Fruit fly (Drosophila melanogaster): Measurements from ENCODE around the gene CG17681.

Gene CG17681

dm6 chr2L:18145253-18145652, 7.7 kb upstream of the CG17681 start (continued):
- TF ChIP-seq CG1602 (GFP tag; optimal IDR thresholded peaks at IDR 0.05): peak; percentile 89
- peak; percentile 80 for TF ChIP-seq onecut (GFP tag; IDR thresholded peaks at IDR 0.05)
- peak; percentile 87 for TF ChIP-seq row (GFP tag; IDR thresholded peaks at IDR 0.05)
- no peak for TF ChIP-seq CG34376 (GFP tag; optimal IDR thresholded peaks at IDR 0.05)
- TF ChIP-seq CG14050 (GFP tag; IDR thresholded peaks at IDR 0.05): peak; percentile 63
- no peak for TF ChIP-seq abd-A (tag; optimal IDR thresholded peaks at IDR 0.05)
- peak; percentile 81 for TF ChIP-seq CG11695 (GFP tag; IDR thresholded peaks at IDR 0.05)
- peak; percentile 62 for TF ChIP-seq ttk (GFP tag; IDR thresholded peaks at IDR 0.05)
- TF ChIP-seq otp (GFP tag; IDR thresholded peaks at IDR 0.05): peak; percentile 93
- peak; percentile 46 for TF ChIP-seq wek (GFP tag; optimal IDR thresholded peaks at IDR 0.05)
- no peak for TF ChIP-seq Hand (GFP tag; optimal IDR thresholded peaks at IDR 0.05)
- TF ChIP-seq h (optimal IDR thresholded peaks at IDR 0.05): no peak
- peak; percentile 65 for TF ChIP-seq Sox100B (GFP tag; optimal IDR thresholded peaks at IDR 0.05)
- no peak for TF ChIP-seq vnd (GFP tag; IDR thresholded peaks at IDR 0.05; ENCODE audit: partially characterized antibody)
- TF ChIP-seq CG12744 (GFP tag; optimal IDR thresholded peaks at IDR 0.05): peak; percentile 80
- TF ChIP-seq Adf1 (GFP tag; IDR thresholded peaks at IDR 0.05): peak; percentile 12; the same call in 1 of the 2 replicates
- peak; percentile 81 for TF ChIP-seq CG2875 (GFP tag; optimal IDR thresholded peaks at IDR 0.05)
- TF ChIP-seq CG17359 (tag; optimal IDR thresholded peaks at IDR 0.05): peak; percentile 76
- TF ChIP-seq peb (GFP tag; IDR thresholded peaks at IDR 0.05): peak; percentile 82
- peak; percentile 71 for TF ChIP-seq CG13424 (tag; optimal IDR thresholded peaks at IDR 0.05)
- no peak for TF ChIP-seq CG1832 (GFP tag; optimal IDR thresholded peaks at IDR 0.05)
- TF ChIP-seq aop (GFP tag; IDR thresholded peaks at IDR 0.05): peak; percentile 52; the same call in 1 of the 2 replicates
- TF ChIP-seq shn (GFP tag; optimal IDR thresholded peaks at IDR 0.05): peak; percentile 79
- TF ChIP-seq cg (GFP tag; optimal IDR thresholded peaks at IDR 0.05): no peak
- peak; percentile 76 for TF ChIP-seq fu2 (GFP tag; optimal IDR thresholded peaks at IDR 0.05)
- no peak for TF ChIP-seq Lim3 (GFP tag; IDR thresholded peaks at IDR 0.05)
- peak; percentile 50 for TF ChIP-seq Sry-δ (GFP tag; optimal IDR thresholded peaks at IDR 0.05)
- peak; percentile 94 for TF ChIP-seq CG8765 (GFP tag; IDR thresholded peaks at IDR 0.05)
- TF ChIP-seq CG7963 (GFP tag; IDR thresholded peaks at IDR 0.05; ENCODE audit: partially characterized antibody): no peak
- TF ChIP-seq CG10366 (GFP tag; IDR thresholded peaks at IDR 0.05): peak; percentile 81

dm6 chr2L:18145826-18146225, 7.1 kb upstream of the CG17681 start:
- peak; percentile 57 for TF ChIP-seq vvl (GFP tag; IDR thresholded peaks at IDR 0.05)
- 0 out of 2 replicates have a peak, but pooled peaks have one; percentile 14 for TF ChIP-seq sens-2 (GFP tag; IDR thresholded peaks at IDR 0.05)
- no peak for TF ChIP-seq CG6175 (GFP tag; IDR thresholded peaks at IDR 0.05)

- TF ChIP-seq CG2202 (tag; optimal IDR thresholded peaks at IDR 0.05) (no peak), gcm (GFP tag; optimal IDR thresholded peaks at IDR 0.05) (no peak), CG14441 (GFP tag; IDR thresholded peaks at IDR 0.05) (0 out of 2 replicates have a peak, but pooled peaks have one; percentile 12), Mes4 (GFP tag; optimal IDR thresholded peaks at IDR 0.05) (no peak), CG10366 (GFP tag; IDR thresholded peaks at IDR 0.05) (no peak), CG12659 (GFP tag; optimal IDR thresholded peaks at IDR 0.05) (no peak), pita (GFP tag; optimal IDR thresholded peaks at IDR 0.05) (no peak), CG2712 (tag; optimal IDR thresholded peaks at IDR 0.05) (no peak), lab (GFP tag; optimal IDR thresholded peaks at IDR 0.05) (no peak), lbe (GFP tag; optimal IDR thresholded peaks at IDR 0.05) (peak; percentile 35), Hr78 (GFP tag; optimal IDR thresholded peaks at IDR 0.05) (no peak), Atf-2 (GFP tag; optimal IDR thresholded peaks at IDR 0.05) (no peak), CG15269 (tag; optimal IDR thresholded peaks at IDR 0.05) (no peak), Dref (GFP tag; IDR thresholded peaks at IDR 0.05) (no peak), CG4404 (GFP tag; IDR thresholded peaks at IDR 0.05) (no peak), nom (GFP tag; optimal IDR thresholded peaks at IDR 0.05) (peak; percentile 35), sob (GFP tag; IDR thresholded peaks at IDR 0.05) (no peak), CG9817 (tag; optimal IDR thresholded peaks at IDR 0.05) (no peak), Ssrp (tag; optimal IDR thresholded peaks at IDR 0.05) (no peak)
These were observed 6.3 kb upstream of the CG17681 start for dm6 chr2L:18146618-18147099.

All from whole organism, embryonic.